Worm (Caenorhabditis elegans) whole organism, L1 larva: ENCODE data around the gene ZC132.3.
"Not testable (repeated sequence)": the region's sequence is repeated elsewhere in the genome, so short reads cannot be mapped to it uniquely, and the experiment has no call there.

Source experiments
- C16A3.4 ChIP-seq: fragments of 150-350 bp; optimal IDR thresholded peaks from 2 replicates; lab custom pipeline; 2014; ENCODE audit warnings: missing biosample characterization, missing genetic modification characterization
- F16B12.6 ChIP-seq: fragments of 150-350 bp; optimal IDR thresholded peaks from 2 replicates; lab custom pipeline; 2014; ENCODE audit warnings: missing biosample characterization, missing genetic modification characterization
- aha-1 ChIP-seq: fragments of 150-350 bp; optimal IDR thresholded peaks from 2 replicates; lab custom pipeline; 2014; ENCODE audit warnings: missing biosample characterization, missing genetic modification characterization
- alr-1 ChIP-seq: fragments of 200-800 bp; sonication (Bioruptor generic); optimal IDR thresholded peaks from 2 replicates; lab custom pipeline; 2018; ENCODE audit warnings: borderline replicate concordance, mild to moderate bottlenecking, missing genetic modification characterization, missing compliant biosample characterization
- ceh-63 ChIP-seq: fragments of 200-800 bp; sonication (Bioruptor generic); optimal IDR thresholded peaks from 2 replicates; lab custom pipeline; 2018; ENCODE audit warnings: mild to moderate bottlenecking, missing genetic modification characterization, missing compliant biosample characterization
- dpl-1 ChIP-seq, 3 experiments: fragments of 150-350 bp in 2 of 3; sonication (generic microtip) in 1 of 3; optimal IDR thresholded peaks; 2 replicates each; lab custom pipeline; 2014 to 2017; ENCODE audit warnings: missing biosample characterization in 3 of 3, missing genetic modification characterization in 3 of 3, missing genetic modification reagents in 3 of 3
- dsc-1 ChIP-seq: sonication (generic microtip); optimal IDR thresholded peaks from 2 replicates; lab custom pipeline; 2016; ENCODE audit warnings: mild to moderate bottlenecking, missing genetic modification characterization, missing compliant biosample characterization
- efl-1 ChIP-seq, 4 experiments: fragments of 150-350 bp; optimal IDR thresholded peaks in 3 of 4; peaks in 1 of 4; 1 replicate in 1 of 4; 2 replicates in 3 of 4; lab custom pipeline; 2014; ENCODE audit warnings: missing biosample characterization in 2 of 4, missing genetic modification characterization in 2 of 4, missing genetic modification reagents in 2 of 4
- egl-13 ChIP-seq: sonication (generic microtip); optimal IDR thresholded peaks from 2 replicates; lab custom pipeline; 2016; ENCODE audit warnings: missing genotype, missing genetic modification reagents, missing genetic modification characterization, missing compliant biosample characterization
- ets-5 ChIP-seq: fragments of 200-800 bp; sonication (Bioruptor generic); IDR thresholded peaks from 2 replicates; pipeline ENCODE4 v1.3.6; 2022; ENCODE audit warnings: missing genetic modification characterization, missing compliant biosample characterization
- fkh-10 ChIP-seq: sonication (generic microtip); optimal IDR thresholded peaks from 2 replicates; lab custom pipeline; 2017; ENCODE audit warnings: missing biosample characterization, missing genetic modification reagents, missing genetic modification characterization
- fkh-8 ChIP-seq: sonication (generic microtip); optimal IDR thresholded peaks from 2 replicates; lab custom pipeline; 2016; ENCODE audit warnings: mild to moderate bottlenecking, missing genetic modification characterization, missing compliant biosample characterization
- hlh-17 ChIP-seq: fragments of 200-800 bp; sonication (Bioruptor generic); optimal IDR thresholded peaks from 2 replicates; lab custom pipeline; 2018; ENCODE audit warnings: missing genetic modification characterization, mild to moderate bottlenecking, missing compliant biosample characterization, moderate library complexity, borderline replicate concordance
- lin-14 ChIP-seq: fragments of 200-800 bp; sonication (Bioruptor generic); optimal IDR thresholded peaks from 2 replicates; lab custom pipeline; 2018; ENCODE audit warnings: mild to moderate bottlenecking, missing genetic modification characterization, moderate library complexity, missing compliant biosample characterization
- lin-15B ChIP-seq: fragments of 150-350 bp; sonication (generic microtip); optimal IDR thresholded peaks from 3 replicates; lab custom pipeline; 2014; ENCODE audit warnings: missing biosample characterization, missing genetic modification characterization
- lin-35 ChIP-seq, 2 experiments: fragments of 150-350 bp; optimal IDR thresholded peaks; 2 replicates each; lab custom pipeline; 2014; ENCODE audit warnings: missing biosample characterization in 2 of 2, missing genetic modification characterization in 2 of 2, missing genetic modification reagents in 2 of 2
- lin-39 ChIP-seq: fragments of 150-350 bp; optimal IDR thresholded peaks from 2 replicates; lab custom pipeline; 2014; ENCODE audit warnings: missing biosample characterization, missing genetic modification reagents, missing genetic modification characterization
- lir-3 ChIP-seq: sonication (generic microtip); optimal IDR thresholded peaks from 2 replicates; lab custom pipeline; 2016; ENCODE audit warnings: mild to moderate bottlenecking, missing genetic modification characterization, moderate library complexity, missing compliant biosample characterization; ENCODE audit not compliant: poor library complexity
- lsy-2 ChIP-seq, 2 experiments: fragments of 150-350 bp; optimal IDR thresholded peaks; 2 replicates each; lab custom pipeline; 2014; ENCODE audit warnings: missing biosample characterization in 2 of 2, missing genetic modification characterization in 2 of 2
- mep-1 ChIP-seq: fragments of 150-350 bp; optimal IDR thresholded peaks from 2 replicates; lab custom pipeline; 2014; ENCODE audit warnings: missing biosample characterization, missing genetic modification characterization
- nhr-12 ChIP-seq: sonication (generic microtip); optimal IDR thresholded peaks from 2 replicates; lab custom pipeline; 2017; ENCODE audit warnings: missing biosample characterization, missing genetic modification characterization
- nhr-20 ChIP-seq: sonication (generic microtip); optimal IDR thresholded peaks from 2 replicates; lab custom pipeline; 2016; ENCODE audit warnings: mild to moderate bottlenecking, missing genetic modification characterization, missing compliant biosample characterization
- nhr-47 ChIP-seq: sonication (generic microtip); optimal IDR thresholded peaks from 2 replicates; lab custom pipeline; 2016; ENCODE audit warnings: mild to moderate bottlenecking, missing genetic modification characterization, moderate library complexity, missing compliant biosample characterization
- nhr-71 ChIP-seq: sonication (generic microtip); optimal IDR thresholded peaks from 2 replicates; lab custom pipeline; 2016; ENCODE audit warnings: mild to moderate bottlenecking, missing genetic modification characterization, moderate library complexity, missing compliant biosample characterization
- nhr-77 ChIP-seq: fragments of 150-350 bp; optimal IDR thresholded peaks from 2 replicates; lab custom pipeline; 2014; ENCODE audit warnings: missing biosample characterization, missing genetic modification characterization
- nhr-84 ChIP-seq: sonication (generic microtip); optimal IDR thresholded peaks from 2 replicates; lab custom pipeline; 2017; ENCODE audit warnings: missing biosample characterization, missing genetic modification characterization
- nhr-85 ChIP-seq: sonication (generic microtip); peaks from one replicate; lab custom pipeline; 2016; ENCODE audit warnings: missing genetic modification characterization, inconsistent platforms, missing compliant biosample characterization
- nhr-90 ChIP-seq: sonication (generic microtip); optimal IDR thresholded peaks from 2 replicates; lab custom pipeline; 2016; ENCODE audit warnings: mild to moderate bottlenecking, missing genetic modification characterization, missing compliant biosample characterization; ENCODE audit not compliant: poor library complexity
- pqm-1 ChIP-seq: sonication (generic microtip); optimal IDR thresholded peaks from 3 replicates; lab custom pipeline; 2017; ENCODE audit warnings: missing biosample characterization, missing genetic modification characterization
- rnt-1 ChIP-seq: sonication (generic microtip); optimal IDR thresholded peaks from 2 replicates; lab custom pipeline; 2016; ENCODE audit warnings: mild to moderate bottlenecking, missing genetic modification characterization, moderate library complexity, missing compliant biosample characterization
- snu-23 ChIP-seq: sonication (generic microtip); optimal IDR thresholded peaks from 2 replicates; lab custom pipeline; 2016; ENCODE audit warnings: missing genetic modification characterization, missing compliant biosample characterization
- sox-4 ChIP-seq: sonication (generic microtip); optimal IDR thresholded peaks from 2 replicates; lab custom pipeline; 2016; ENCODE audit warnings: missing genetic modification characterization, missing compliant biosample characterization
- sup-37 ChIP-seq: fragments of 200-800 bp; sonication (Bioruptor generic); optimal IDR thresholded peaks from 2 replicates; lab custom pipeline; 2018; ENCODE audit warnings: mild to moderate bottlenecking, missing genetic modification characterization, missing compliant biosample characterization
- tbx-2 ChIP-seq: sonication (generic microtip); optimal IDR thresholded peaks from 2 replicates; lab custom pipeline; 2016; ENCODE audit warnings: missing genetic modification characterization, missing compliant biosample characterization
- tlp-1 ChIP-seq: fragments of 150-350 bp; optimal IDR thresholded peaks from 2 replicates; lab custom pipeline; 2014; ENCODE audit warnings: missing biosample characterization, missing genetic modification characterization
- unc-62 ChIP-seq: fragments of 150-350 bp; optimal IDR thresholded peaks from 2 replicates; lab custom pipeline; 2014; ENCODE audit warnings: missing biosample characterization, missing genetic modification reagents, missing genetic modification characterization
- unc-86 ChIP-seq: sonication (generic microtip); optimal IDR thresholded peaks from 2 replicates; lab custom pipeline; 2016; ENCODE audit warnings: missing genetic modification characterization, missing compliant biosample characterization
- vab-15 ChIP-seq: sonication (generic microtip); optimal IDR thresholded peaks from 2 replicates; lab custom pipeline; 2017; ENCODE audit warnings: missing genotype, mild to moderate bottlenecking, missing genetic modification characterization, missing compliant biosample characterization
- xbp-1 ChIP-seq: sonication (generic microtip); optimal IDR thresholded peaks from 2 replicates; lab custom pipeline; 2016; ENCODE audit warnings: missing genetic modification characterization, missing compliant biosample characterization
- zip-4 ChIP-seq: fragments of 200-800 bp; sonication (Bioruptor generic); optimal IDR thresholded peaks from 2 replicates; lab custom pipeline; 2018; ENCODE audit warnings: mild to moderate bottlenecking, missing genetic modification characterization, moderate library complexity, missing compliant biosample characterization
- ztf-4 ChIP-seq: fragments of 150-350 bp; optimal IDR thresholded peaks from 2 replicates; lab custom pipeline; 2014; ENCODE audit warnings: missing biosample characterization, missing genetic modification characterization

ZC132.3 gene

DNA sequence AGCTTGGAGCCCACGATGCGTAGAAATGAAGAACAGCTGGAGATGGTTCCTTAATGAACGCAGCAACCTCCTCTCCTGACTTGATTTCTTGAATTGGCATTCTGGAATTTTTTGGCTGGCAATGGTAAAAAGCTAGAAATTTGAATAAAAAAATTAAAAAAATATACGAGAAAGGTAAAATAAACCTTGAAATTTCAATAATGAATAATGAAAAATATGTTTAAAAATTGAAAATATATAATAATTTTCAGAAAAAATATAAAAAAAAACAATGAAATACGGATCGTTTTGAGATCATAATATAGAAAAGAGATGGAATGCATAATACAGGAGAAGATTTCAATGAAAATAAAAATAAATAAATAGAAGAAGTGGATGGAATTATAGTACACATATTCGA is 41.6 kb upstream of the ZC132.3 start, which contains the start of gene glrx-3:
glrx-3 (minus strand) TSS at position 101 of the 400 bp plus-strand sequence.
- no peak for TF ChIP-seq fkh-8 (tag; lab: Kevin White, UChicago)
- TF ChIP-seq dsc-1 (tag; lab: Kevin White, UChicago): no peak
- no peak for TF ChIP-seq lir-3 (tag; lab: Kevin White, UChicago)
- TF ChIP-seq ceh-63 (GFP tag; lab: Kevin White, UChicago): no peak
- no peak for TF ChIP-seq nhr-77 (tag; lab: Kevin White, UChicago)
- no peak for TF ChIP-seq lin-35 (GFP tag; optimal IDR thresholded peaks at IDR 0.05; lab: Kevin White, UChicago)
- no peak for TF ChIP-seq nhr-84 (tag; lab: Kevin White, UChicago)
- TF ChIP-seq fkh-10 (GFP tag; lab: Kevin White, UChicago): no peak
- TF ChIP-seq snu-23 (GFP tag; lab: Kevin White, UChicago): no peak
- no peak for TF ChIP-seq nhr-12 (tag; lab: Kevin White, UChicago)
- no peak for TF ChIP-seq alr-1
- no peak for TF ChIP-seq zip-4
- TF ChIP-seq ztf-4: no peak
- TF ChIP-seq unc-86 (tag; lab: Kevin White, UChicago): no peak
- TF ChIP-seq lin-15B (tag; lab: Kevin White, UChicago): no peak
- TF ChIP-seq vab-15 (tag; lab: Kevin White, UChicago): no peak
- TF ChIP-seq F16B12.6 (tag; lab: Kevin White, UChicago): no peak

DNA sequence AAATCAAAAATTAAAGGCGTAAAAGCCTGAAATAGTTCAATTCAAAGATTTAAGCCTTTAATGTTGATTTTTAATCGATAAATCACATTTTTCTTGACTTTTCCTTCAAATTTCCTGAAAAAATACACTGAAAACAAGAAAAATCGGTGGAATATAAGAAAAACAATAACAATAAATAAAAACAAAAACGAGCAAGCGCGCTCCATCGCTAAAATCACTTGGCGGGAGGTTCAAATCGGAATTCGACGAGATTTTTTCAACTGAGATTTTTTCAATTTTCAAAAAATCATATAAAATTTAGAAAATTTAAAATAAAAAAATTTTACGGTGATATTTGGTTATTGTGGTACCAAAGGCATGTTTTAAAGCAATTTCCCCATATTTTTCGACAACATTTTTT is 39.8 kb upstream of the ZC132.3 start:
- peak in 1 of 2 experiments; percentile 2 for TF ChIP-seq lsy-2 (tag; optimal IDR thresholded peaks at IDR 0.05; lab: Kevin White, UChicago)
- peak; percentile 8 for TF ChIP-seq xbp-1 (tag; lab: Kevin White, UChicago)
- TF ChIP-seq dpl-1 (GFP tag; optimal IDR thresholded peaks at IDR 0.05; lab: Kevin White, UChicago): peak; percentile 35 to 80 (median 53)
- TF ChIP-seq C16A3.4 (tag; lab: Kevin White, UChicago): no peak
- TF ChIP-seq efl-1 (optimal IDR thresholded peaks at IDR 0.05; lab: Kevin White, UChicago): peak; percentile 81 to 86
- TF ChIP-seq efl-1 (GFP tag; optimal IDR thresholded peaks at IDR 0.05 in 1 of 2; lab: Kevin White, UChicago): peak; percentile 85 to 98
- peak; percentile 12 for TF ChIP-seq nhr-47
- no peak for TF ChIP-seq lin-14 (GFP tag; lab: Kevin White, UChicago)
- TF ChIP-seq nhr-71 (tag; lab: Kevin White, UChicago): peak; percentile 3
- TF ChIP-seq lin-35 (GFP tag; optimal IDR thresholded peaks at IDR 0.05; lab: Kevin White, UChicago): peak; percentile 60 to 68

DNA sequence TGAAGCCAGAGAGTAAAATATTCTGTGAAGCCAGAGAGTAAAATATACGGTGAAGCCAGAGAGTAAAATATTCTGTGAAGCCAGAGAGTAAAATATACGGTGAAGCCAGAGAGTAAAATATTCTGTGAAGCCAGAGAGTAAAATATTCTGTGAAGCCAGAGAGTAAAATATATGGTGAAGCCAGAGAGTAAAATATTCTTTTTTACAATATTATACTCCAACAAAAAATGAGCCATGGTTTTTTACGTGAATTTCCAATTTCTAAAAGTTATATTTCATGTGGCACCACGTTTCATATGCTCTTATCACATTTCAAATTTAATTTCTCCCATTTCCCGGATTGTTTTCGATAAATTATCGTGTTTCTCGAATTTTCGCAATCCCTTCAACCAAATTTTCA is 36.8 kb upstream of the ZC132.3 start, which contains the start of gene irld-1:
irld-1 (plus strand) TSS at position 301 of the 400 bp plus-strand sequence.
- TF ChIP-seq sox-4; unc-62 (GFP tag; lab: Kevin White, UChicago); egl-13: not testable (repeated sequence)

- TF ChIP-seq nhr-85 (tag; lab: Kevin White, UChicago): peak; percentile 2
- no peak for TF ChIP-seq lir-3 (tag; lab: Kevin White, UChicago)
Observed at ce11 chrV:4332450-4332849, 32.8 kb upstream of the ZC132.3 start, which contains the start of gene oac-12. oac-12 (minus strand) TSS chrV:4332550.

DNA sequence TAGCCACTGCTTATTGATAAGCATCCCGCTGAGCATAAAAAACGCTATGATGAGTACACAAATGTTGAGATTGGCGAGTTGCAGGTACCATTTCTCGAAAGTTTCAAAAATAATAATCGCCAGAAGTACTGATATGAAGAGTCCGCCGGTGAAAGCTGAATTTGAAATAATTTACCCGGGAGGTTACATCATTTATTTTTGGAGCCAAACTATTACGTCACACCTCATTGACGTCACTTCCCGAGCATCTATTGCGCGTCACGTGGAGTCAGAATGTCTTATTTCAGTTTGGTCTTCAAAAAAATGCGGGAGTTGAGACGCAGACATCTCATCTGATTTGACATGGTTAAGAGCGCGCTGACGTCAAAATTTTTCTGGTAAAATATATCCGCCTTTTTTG is 31.2 kb upstream of the ZC132.3 start:
- TF ChIP-seq alr-1 (no peak), lir-3 (tag; lab: Kevin White, UChicago) (no peak), pqm-1 (tag; lab: Kevin White, UChicago) (no peak), dpl-1 (GFP tag; optimal IDR thresholded peaks at IDR 0.05; lab: Kevin White, UChicago) (no peak), aha-1 (tag; lab: Kevin White, UChicago) (no peak), nhr-20 (no peak), mep-1 (no peak), hlh-17 (no peak), tlp-1 (tag; lab: Kevin White, UChicago) (no peak), rnt-1 (tag; lab: Kevin White, UChicago) (no peak), ets-5 (GFP tag; lab: Robert Waterston, UW) (no peak), tbx-2 (tag; lab: Kevin White, UChicago) (no peak), sup-37 (GFP tag; lab: Kevin White, UChicago) (no peak), nhr-90 (tag; lab: Kevin White, UChicago) (no peak), lin-39 (tag; lab: Kevin White, UChicago) (no peak)
